Worm (Caenorhabditis elegans): ENCODE measurements around the gene lido-11.

ce11 chrII:3054221-3054620 lies 50.5 kb downstream of the lido-11 start, which contains the start of gene lido-13:
- TF ChIP-seq him-1 (tag; optimal IDR thresholded peaks at IDR 0.05) (no peak), dao-5 (tag; optimal IDR thresholded peaks at IDR 0.05) (no peak)

Measured in whole organism, L4/young adult.